Worm (Caenorhabditis elegans) whole organism, L4/young adult: ENCODE results near the gene K10C8.4.

Source experiments
- W03F9.2 ChIP-seq: fragments of 150-350 bp; optimal IDR thresholded peaks from 2 replicates; lab custom pipeline; 2014; ENCODE audit warnings: missing biosample characterization, missing genetic modification characterization
- dao-5 ChIP-seq: sonication (generic microtip); optimal IDR thresholded peaks from 2 replicates; lab custom pipeline; 2016; ENCODE audit warnings: missing genotype, missing genetic modification characterization, moderate library complexity, missing compliant biosample characterization
- him-1 ChIP-seq: sonication (generic microtip); optimal IDR thresholded peaks from 2 replicates; lab custom pipeline; 2016; ENCODE audit warnings: missing genotype, missing genetic modification reagents, missing genetic modification characterization, missing compliant biosample characterization

DNA sequence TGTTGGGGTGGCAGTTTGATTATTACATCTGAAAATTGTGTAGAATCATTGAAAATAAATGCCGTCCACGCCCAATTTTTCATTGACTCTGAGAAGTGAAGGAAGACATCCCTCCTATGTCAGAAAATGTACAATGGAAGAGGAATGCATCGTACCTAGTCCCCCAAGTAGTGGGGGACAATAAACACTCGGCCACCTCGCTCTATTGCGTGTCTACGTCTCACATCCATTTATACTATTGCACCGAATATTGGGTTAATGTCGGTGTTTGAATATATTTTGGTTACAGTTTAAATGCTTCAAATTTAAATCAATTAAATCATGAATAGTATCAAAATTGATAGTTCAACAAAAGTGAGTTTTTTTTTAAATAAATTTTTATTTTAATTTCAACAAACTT lies 46.4 kb upstream of the K10C8.4 start, which contains the start of gene lin-25:
- TF ChIP-seq him-1 = no peak
- no peak for TF ChIP-seq dao-5 (tag; lab: Kevin White, UChicago)
- TF ChIP-seq W03F9.2 (tag; lab: Kevin White, UChicago) = peak; percentile 50
